Worm (Caenorhabditis elegans): ENCODE results near the gene tba-4.

The tba-4 gene

DNA sequence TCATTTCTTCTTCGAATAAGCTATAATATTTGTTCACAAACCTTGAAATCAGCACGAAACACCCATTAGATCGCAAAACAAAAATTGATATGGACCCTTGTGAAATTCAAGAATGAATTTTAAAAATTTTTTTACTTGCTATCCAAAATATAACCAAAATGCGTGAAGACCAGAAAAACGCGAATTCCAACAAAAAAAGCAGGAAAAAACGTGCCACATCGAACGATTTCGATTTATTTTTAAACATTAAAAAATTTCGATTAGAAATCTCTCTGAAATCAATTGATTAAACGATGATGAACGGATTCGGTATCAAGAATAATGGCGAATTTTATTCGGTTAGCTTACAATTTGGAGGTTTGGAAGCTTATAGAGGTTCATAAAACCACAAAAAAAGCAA is 28.8 kb downstream of the tba-4 start, which contains the start of the genes tceb-3 and gskl-1:
Gene tceb-3, minus strand, starts transcription at position 101 of the 400 bp plus-strand sequence.
Gene gskl-1, plus strand, starts transcription at position 243 of the 400 bp plus-strand sequence.
- no peak for TF ChIP-seq sea-2 (GFP tag; optimal IDR thresholded peaks at IDR 0.05)
- TF ChIP-seq nhr-11 (tag; optimal IDR thresholded peaks at IDR 0.05), result no peak
- TF ChIP-seq elt-1 (tag; optimal IDR thresholded peaks at IDR 0.05), result no peak
- TF ChIP-seq zag-1 (tag; optimal IDR thresholded peaks at IDR 0.05), result no peak
- TF ChIP-seq nhr-12 (tag; optimal IDR thresholded peaks at IDR 0.05), result no peak
- no peak for TF ChIP-seq ZK546.5 (tag; optimal IDR thresholded peaks at IDR 0.05)
- TF ChIP-seq nhr-77 (tag; optimal IDR thresholded peaks at IDR 0.05), result no peak
- no peak for TF ChIP-seq ztf-11 (tag; optimal IDR thresholded peaks at IDR 0.05)
- TF ChIP-seq eor-1 (tag; optimal IDR thresholded peaks at IDR 0.05), result no peak
- TF ChIP-seq tbx-2 (tag; optimal IDR thresholded peaks at IDR 0.05), result no peak
- TF ChIP-seq lin-39 (tag; optimal IDR thresholded peaks at IDR 0.05), result no peak
- no peak for TF ChIP-seq nfya-1 (tag; optimal IDR thresholded peaks at IDR 0.05; ENCODE audit: insufficient read depth)
- TF ChIP-seq hmg-11 (tag; optimal IDR thresholded peaks at IDR 0.05), result no peak
- no peak for TF ChIP-seq ceh-9 (tag; optimal IDR thresholded peaks at IDR 0.05)
- TF ChIP-seq ama-1 (optimal IDR thresholded peaks at IDR 0.05), result no peak
- no peak for TF ChIP-seq snpc-4 (tag; optimal IDR thresholded peaks at IDR 0.05)
- TF ChIP-seq fkh-2 (tag; optimal IDR thresholded peaks at IDR 0.05), result no peak

ce11 chrII:10948236-10949025 is 29.9 kb downstream of the tba-4 start:
- TF ChIP-seq mml-1 (tag; optimal IDR thresholded peaks at IDR 0.05), result no peak
- TF ChIP-seq pqm-1 (tag; optimal IDR thresholded peaks at IDR 0.05), result no peak
- TF ChIP-seq nhr-237 (tag; optimal IDR thresholded peaks at IDR 0.05), result no peak
- TF ChIP-seq lin-39 (tag; optimal IDR thresholded peaks at IDR 0.05), result no peak
- TF ChIP-seq elt-1 (tag; optimal IDR thresholded peaks at IDR 0.05), result no peak
- TF ChIP-seq unc-39 (tag; optimal IDR thresholded peaks at IDR 0.05), result no peak

- TF ChIP-seq nhr-25 (tag; optimal IDR thresholded peaks at IDR 0.05) (no peak), ZK546.5 (tag; optimal IDR thresholded peaks at IDR 0.05) (no peak), elt-2 (tag; optimal IDR thresholded peaks at IDR 0.05) (peak; percentile 56), ceh-16 (tag; optimal IDR thresholded peaks at IDR 0.05) (no peak), snpc-4 (tag; optimal IDR thresholded peaks at IDR 0.05) (no peak), fkh-2 (tag; optimal IDR thresholded peaks at IDR 0.05) (no peak), egl-5 (tag; optimal IDR thresholded peaks at IDR 0.05) (no peak), nhr-23 (tag; optimal IDR thresholded peaks at IDR 0.05) (no peak)
These were observed 30.9 kb downstream of the tba-4 start for ce11 chrII:10949383-10949782.

ce11 chrII:10950107-10950679 is 31.7 kb downstream of the tba-4 start, which contains the start of gene gst-5:
Gene gst-5 (plus strand): TSS chrII:10950352.
- peak; percentile 30 for TF ChIP-seq nhr-23 (tag; optimal IDR thresholded peaks at IDR 0.05)
- TF ChIP-seq snpc-4 (tag; optimal IDR thresholded peaks at IDR 0.05), result no peak
- no peak for TF ChIP-seq nhr-76 (tag; optimal IDR thresholded peaks at IDR 0.05)
- TF ChIP-seq nhr-43 (tag; optimal IDR thresholded peaks at IDR 0.05; ENCODE audit: poor library complexity, severe bottlenecking), result no peak
- TF ChIP-seq hmg-11 (tag; optimal IDR thresholded peaks at IDR 0.05), result peak; percentile 9
- no peak for TF ChIP-seq nhr-12 (tag; optimal IDR thresholded peaks at IDR 0.05)
- TF ChIP-seq egl-5 (tag; optimal IDR thresholded peaks at IDR 0.05), result no peak
- no peak for TF ChIP-seq nhr-237 (tag; optimal IDR thresholded peaks at IDR 0.05)
- no peak for TF ChIP-seq ceh-16 (tag; optimal IDR thresholded peaks at IDR 0.05)
- no peak for TF ChIP-seq mdl-1 (tag; optimal IDR thresholded peaks at IDR 0.05)
- TF ChIP-seq lin-15B (tag; optimal IDR thresholded peaks at IDR 0.05), result peak; percentile 15
- TF ChIP-seq ztf-4 (tag; optimal IDR thresholded peaks at IDR 0.05), result no peak
- no peak for TF ChIP-seq ceh-9 (tag; optimal IDR thresholded peaks at IDR 0.05)
- TF ChIP-seq nhr-77 (tag; optimal IDR thresholded peaks at IDR 0.05), result no peak
- no peak for TF ChIP-seq nhr-25 (tag; optimal IDR thresholded peaks at IDR 0.05)
- peak; percentile 67 for TF ChIP-seq nhr-11 (tag; optimal IDR thresholded peaks at IDR 0.05)
- no peak for TF ChIP-seq jun-1 (tag; optimal IDR thresholded peaks at IDR 0.05)
- no peak for TF ChIP-seq elt-1 (tag; optimal IDR thresholded peaks at IDR 0.05)
- peak; percentile 39 for TF ChIP-seq nfya-1 (tag; optimal IDR thresholded peaks at IDR 0.05; ENCODE audit: insufficient read depth)
- TF ChIP-seq ama-1 (optimal IDR thresholded peaks at IDR 0.05), result peak; percentile 21
- TF ChIP-seq lsy-12 (tag; optimal IDR thresholded peaks at IDR 0.05), result no peak
- no peak for TF ChIP-seq lin-39 (tag; optimal IDR thresholded peaks at IDR 0.05)
- TF ChIP-seq pha-4 (tag; optimal IDR thresholded peaks at IDR 0.05), result peak; percentile 89
- TF ChIP-seq mml-1 (tag; optimal IDR thresholded peaks at IDR 0.05), result no peak
- TF ChIP-seq daf-12 (tag; optimal IDR thresholded peaks at IDR 0.05), result no peak
- peak; percentile 33 for TF ChIP-seq elt-2 (tag; optimal IDR thresholded peaks at IDR 0.05)
- TF ChIP-seq unc-39 (tag; optimal IDR thresholded peaks at IDR 0.05), result no peak
- TF ChIP-seq fos-1 (tag; optimal IDR thresholded peaks at IDR 0.05), result no peak
- TF ChIP-seq zag-1 (tag; optimal IDR thresholded peaks at IDR 0.05), result no peak
- no peak for TF ChIP-seq nhr-28 (tag; optimal IDR thresholded peaks at IDR 0.05)
- no peak for TF ChIP-seq ceh-82 (tag; optimal IDR thresholded peaks at IDR 0.05)
- no peak for TF ChIP-seq fkh-10 (GFP tag; optimal IDR thresholded peaks at IDR 0.05)
- TF ChIP-seq skn-1 (tag; optimal IDR thresholded peaks at IDR 0.05), result peak; percentile 61
- no peak for TF ChIP-seq ztf-11 (tag; optimal IDR thresholded peaks at IDR 0.05)
- no peak for TF ChIP-seq nhr-67 (tag; optimal IDR thresholded peaks at IDR 0.05)
- TF ChIP-seq eor-1 (tag; optimal IDR thresholded peaks at IDR 0.05), result no peak
- no peak for TF ChIP-seq egl-27 (tag; optimal IDR thresholded peaks at IDR 0.05)
- TF ChIP-seq tbx-2 (tag; optimal IDR thresholded peaks at IDR 0.05), result no peak

All from whole organism, L3 larva.